Worm (Caenorhabditis elegans) whole organism, L4 larva: ENCODE results near the gene R05H5.4.
A peak's percentile ranks its signal among the peaks of the same experiment; 100 is the strongest.

Experiments used
- F10B5.3 ChIP-seq: sonication (generic microtip); optimal IDR thresholded peaks from 2 replicates; lab custom pipeline; 2016; ENCODE audit warnings: mild to moderate bottlenecking, missing genetic modification characterization, missing compliant biosample characterization
- F37D6.2 ChIP-seq: sonication (generic microtip); optimal IDR thresholded peaks from 2 replicates; lab custom pipeline; 2016; ENCODE audit warnings: mild to moderate bottlenecking, missing genetic modification characterization, missing compliant biosample characterization
- F44E2.7 ChIP-seq: fragments of 200-800 bp; sonication (Bioruptor generic); IDR thresholded peaks from 2 replicates; pipeline ENCODE4 v2.1.2; 2022; ENCODE audit warnings: missing genetic modification characterization, missing compliant biosample characterization
- F49E8.2 ChIP-seq: sonication (generic microtip); optimal IDR thresholded peaks from 2 replicates; lab custom pipeline; 2016; ENCODE audit warnings: missing compliant biosample characterization, mild to moderate bottlenecking, missing genetic modification characterization, borderline replicate concordance
- Y105C5A.15 ChIP-seq: fragments of 200-800 bp; sonication (Bioruptor generic); IDR thresholded peaks from 2 replicates; pipeline ENCODE4 v1.3.6; 2022; ENCODE audit warnings: missing genetic modification characterization, missing compliant biosample characterization
- Y75B8A.6 ChIP-seq: fragments of 200-800 bp; sonication (Bioruptor generic); IDR thresholded peaks from 2 replicates; pipeline ENCODE4 v1.3.6; 2022; ENCODE audit warnings: missing genetic modification reagents, missing genetic modification characterization, missing compliant biosample characterization
- ZK337.2 ChIP-seq: fragments of 200-800 bp; sonication (Bioruptor generic); IDR thresholded peaks from 2 replicates; pipeline ENCODE4 v1.3.6; 2022; ENCODE audit warnings: missing genetic modification reagents, missing genetic modification characterization, missing compliant biosample characterization
- ZK546.5 ChIP-seq, 2 experiments: sonication (generic microtip); optimal IDR thresholded peaks; 2 replicates each; lab custom pipeline; 2017; ENCODE audit warnings: missing biosample characterization in 2 of 2, missing genetic modification characterization in 2 of 2
- aha-1 ChIP-seq: fragments of 150-350 bp; peaks from one replicate; lab custom pipeline; 2014; ENCODE audit warnings: missing biosample characterization, missing genetic modification characterization
- aly-2 ChIP-seq: sonication (generic microtip); optimal IDR thresholded peaks from 2 replicates; lab custom pipeline; 2018; ENCODE audit warnings: missing biosample characterization, missing genetic modification characterization
- arid-1 ChIP-seq: fragments of 200-800 bp; sonication (Bioruptor generic); conservative IDR thresholded peaks from 2 replicates; pipeline ENCODE4 v1.3.6; 2022; ENCODE audit warnings: missing genetic modification reagents, missing genetic modification characterization, missing compliant biosample characterization
- ceh-20 ChIP-seq: fragments of 200-800 bp; sonication (Bioruptor generic); IDR thresholded peaks from 2 replicates; pipeline ENCODE4 v1.3.6; 2022; ENCODE audit warnings: missing genetic modification reagents, missing genetic modification characterization, missing compliant biosample characterization
- ceh-32 ChIP-seq: sonication (generic microtip); optimal IDR thresholded peaks from 2 replicates; lab custom pipeline; 2016; ENCODE audit warnings: mild to moderate bottlenecking, missing genetic modification characterization, missing compliant biosample characterization; ENCODE audit not compliant: poor library complexity
- ceh-62 ChIP-seq: sonication (generic microtip); optimal IDR thresholded peaks from 2 replicates; lab custom pipeline; 2017; ENCODE audit warnings: missing biosample characterization, missing genetic modification characterization
- ceh-82 ChIP-seq: sonication (generic microtip); optimal IDR thresholded peaks from 2 replicates; lab custom pipeline; 2017; ENCODE audit warnings: missing biosample characterization, missing genetic modification characterization
- ces-1 ChIP-seq: fragments of 150-350 bp; sonication (generic microtip); optimal IDR thresholded peaks from 4 replicates; lab custom pipeline; 2014; ENCODE audit warnings: missing biosample characterization, missing genetic modification reagents, missing genetic modification characterization
- cey-2 ChIP-seq: sonication (generic microtip); optimal IDR thresholded peaks from 3 replicates; lab custom pipeline; 2017; ENCODE audit warnings: missing genetic modification characterization, mild to moderate bottlenecking, missing compliant biosample characterization, antibody characterized with exemption, borderline replicate concordance; ENCODE audit not compliant: insufficient read depth
- daf-19 ChIP-seq: fragments of 200-800 bp; sonication (Bioruptor generic); conservative IDR thresholded peaks from 2 replicates; pipeline ENCODE4 v1.3.6; 2022; ENCODE audit warnings: missing genetic modification characterization, missing compliant biosample characterization
- daf-8 ChIP-seq: fragments of 200-800 bp; sonication (Bioruptor generic); IDR thresholded peaks from 2 replicates; pipeline ENCODE4 v1.3.6; 2022; ENCODE audit warnings: missing genetic modification characterization, missing compliant biosample characterization
- dmd-8 ChIP-seq: fragments of 200-800 bp; sonication (Bioruptor generic); IDR thresholded peaks from 2 replicates; pipeline ENCODE4 v1.3.6; 2022; ENCODE audit warnings: missing genetic modification characterization, missing compliant biosample characterization
- dpl-1 ChIP-seq: fragments of 150-350 bp; optimal IDR thresholded peaks from 2 replicates; lab custom pipeline; 2014; ENCODE audit warnings: missing biosample characterization, missing genetic modification reagents, missing genetic modification characterization
- dve-1 ChIP-seq: sonication (generic microtip); optimal IDR thresholded peaks from 2 replicates; lab custom pipeline; 2017; ENCODE audit warnings: antibody characterized with exemption, mild to moderate bottlenecking, missing genetic modification characterization, missing compliant biosample characterization; ENCODE audit not compliant: insufficient read depth
- egl-43 ChIP-seq: fragments of 200-800 bp; sonication (Bioruptor generic); IDR thresholded peaks from 2 replicates; pipeline ENCODE4 v1.3.6; 2022; ENCODE audit warnings: missing genetic modification reagents, missing genetic modification characterization, missing compliant biosample characterization
- fkh-10 ChIP-seq: fragments of 150-350 bp; optimal IDR thresholded peaks from 2 replicates; lab custom pipeline; 2014; ENCODE audit warnings: missing biosample characterization, missing genetic modification reagents, missing genetic modification characterization
- hif-1 ChIP-seq, 2 experiments: sonication (generic microtip); optimal IDR thresholded peaks; 2 replicates each; lab custom pipeline; 2016 to 2017; ENCODE audit warnings: missing compliant biosample characterization in 2 of 2, missing genetic modification characterization in 2 of 2, missing genetic modification reagents in 2 of 2, missing genotype in 2 of 2, mild to moderate bottlenecking in 1 of 2
- hlh-30 ChIP-seq: sonication (generic microtip); optimal IDR thresholded peaks from 2 replicates; lab custom pipeline; 2017; ENCODE audit warnings: antibody characterized with exemption, mild to moderate bottlenecking, missing genetic modification characterization, missing compliant biosample characterization; ENCODE audit not compliant: insufficient read depth
- lin-1 ChIP-seq: fragments of 200-800 bp; sonication (Bioruptor generic); IDR thresholded peaks from 2 replicates; pipeline ENCODE4 v1.3.6; 2022; ENCODE audit warnings: missing genetic modification reagents, missing genetic modification characterization, missing compliant biosample characterization
- lin-29 ChIP-seq: fragments of 200-800 bp; sonication (Bioruptor generic); IDR thresholded peaks from 2 replicates; pipeline ENCODE4 v1.3.6; 2022; ENCODE audit warnings: missing genetic modification reagents, missing genetic modification characterization, missing compliant biosample characterization
- mdl-1 ChIP-seq, 2 experiments: fragments of 150-350 bp in 1 of 2; sonication (generic microtip) in 1 of 2; optimal IDR thresholded peaks; 2 replicates each; lab custom pipeline; 2014 to 2017; ENCODE audit warnings: missing biosample characterization in 2 of 2, missing genetic modification characterization in 2 of 2
- mep-1 ChIP-seq: fragments of 150-350 bp; sonication (generic microtip); optimal IDR thresholded peaks from 3 replicates; lab custom pipeline; 2014; ENCODE audit warnings: missing biosample characterization, missing genetic modification characterization
- mxl-3 ChIP-seq: fragments of 200-800 bp; sonication (Bioruptor generic); optimal IDR thresholded peaks from 2 replicates; lab custom pipeline; 2018; ENCODE audit warnings: mild to moderate bottlenecking, missing genetic modification characterization, missing compliant biosample characterization
- nhr-102 ChIP-seq: sonication (generic microtip); optimal IDR thresholded peaks from 2 replicates; lab custom pipeline; 2016; ENCODE audit warnings: mild to moderate bottlenecking, missing genetic modification characterization, moderate library complexity, missing compliant biosample characterization
- nhr-111 ChIP-seq: fragments of 200-800 bp; sonication (Bioruptor generic); optimal IDR thresholded peaks from 2 replicates; lab custom pipeline; 2018; ENCODE audit warnings: mild to moderate bottlenecking, missing genetic modification characterization, missing compliant biosample characterization
- nhr-237 ChIP-seq: sonication (generic microtip); optimal IDR thresholded peaks from 2 replicates; lab custom pipeline; 2017; ENCODE audit warnings: missing biosample characterization, missing genetic modification characterization
- nhr-42 ChIP-seq: fragments of 200-800 bp; sonication (Bioruptor generic); IDR thresholded peaks from 2 replicates; pipeline ENCODE4 v1.3.6; 2022; ENCODE audit warnings: missing genetic modification characterization, missing compliant biosample characterization
- nhr-48 ChIP-seq: sonication (generic microtip); optimal IDR thresholded peaks from 2 replicates; lab custom pipeline; 2016; ENCODE audit warnings: mild to moderate bottlenecking, missing genetic modification characterization, missing compliant biosample characterization
- nhr-77 ChIP-seq: fragments of 150-350 bp; optimal IDR thresholded peaks from 2 replicates; lab custom pipeline; 2014; ENCODE audit warnings: missing biosample characterization, missing genetic modification characterization
- php-3 ChIP-seq: fragments of 200-800 bp; sonication (Bioruptor generic); IDR thresholded peaks from 2 replicates; pipeline ENCODE4 v1.3.6; 2022; ENCODE audit warnings: missing genetic modification reagents, missing genetic modification characterization, missing compliant biosample characterization
- pqm-1 ChIP-seq: sonication (generic microtip); optimal IDR thresholded peaks from 2 replicates; lab custom pipeline; 2017; ENCODE audit warnings: missing biosample characterization, missing genetic modification characterization
- sdz-12 ChIP-seq: fragments of 200-800 bp; sonication (Bioruptor generic); optimal IDR thresholded peaks from 2 replicates; lab custom pipeline; 2018; ENCODE audit warnings: mild to moderate bottlenecking, missing genetic modification characterization, missing compliant biosample characterization
- skn-1 ChIP-seq: fragments of 150-350 bp; optimal IDR thresholded peaks from 2 replicates; lab custom pipeline; 2014; ENCODE audit warnings: missing biosample characterization, missing genetic modification characterization
- spr-1 ChIP-seq: sonication (generic microtip); optimal IDR thresholded peaks from 2 replicates; lab custom pipeline; 2016; ENCODE audit warnings: mild to moderate bottlenecking, missing genetic modification characterization, missing compliant biosample characterization
- tag-97 ChIP-seq: fragments of 200-800 bp; sonication (Bioruptor generic); IDR thresholded peaks from 2 replicates; pipeline ENCODE4 v1.3.6; 2022; ENCODE audit warnings: missing genetic modification characterization, missing compliant biosample characterization
- unc-39 ChIP-seq: sonication (generic microtip); optimal IDR thresholded peaks from 2 replicates; lab custom pipeline; 2017; ENCODE audit warnings: missing biosample characterization, missing genetic modification characterization
- unc-62 ChIP-seq, 3 experiments: fragments of 150-350 bp in 1 of 3; sonication (generic microtip); optimal IDR thresholded peaks in 2 of 3; peaks in 1 of 3; 1 replicate in 1 of 3; 2 replicates in 2 of 3; lab custom pipeline; 2014 to 2017; ENCODE audit warnings: missing biosample characterization in 3 of 3, missing genetic modification characterization in 3 of 3, missing genetic modification reagents in 3 of 3, missing genotype in 1 of 3
- vab-7 ChIP-seq: fragments of 200-800 bp; sonication (Bioruptor generic); IDR thresholded peaks from 2 replicates; pipeline ENCODE4 v1.3.6; 2022; ENCODE audit warnings: missing genetic modification reagents, missing genetic modification characterization, missing compliant biosample characterization
- zfp-3 ChIP-seq: fragments of 200-800 bp; sonication (Bioruptor generic); conservative IDR thresholded peaks from 2 replicates; pipeline ENCODE4 v1.3.6; 2022; ENCODE audit warnings: missing genetic modification reagents, missing genetic modification characterization, missing compliant biosample characterization
- zip-11 ChIP-seq: fragments of 200-800 bp; sonication (Bioruptor generic); IDR thresholded peaks from 2 replicates; pipeline ENCODE4 v1.3.6; 2022; ENCODE audit warnings: missing genetic modification characterization, missing compliant biosample characterization
- zip-2 ChIP-seq: fragments of 150-350 bp; optimal IDR thresholded peaks from 2 replicates; lab custom pipeline; 2014; ENCODE audit warnings: missing biosample characterization, missing genetic modification characterization
- ztf-11 ChIP-seq: fragments of 150-350 bp; optimal IDR thresholded peaks from 2 replicates; lab custom pipeline; 2014; ENCODE audit warnings: missing biosample characterization, missing genetic modification characterization
- ztf-7 ChIP-seq: fragments of 150-350 bp; optimal IDR thresholded peaks from 2 replicates; lab custom pipeline; 2014; ENCODE audit warnings: missing biosample characterization, missing genetic modification characterization

R05H5.4 gene

ce11 chrII:10197091-10197675 is 2.6 kb downstream of the R05H5.4 start, which contains the start of gene R05H5.3 (continued):
- TF ChIP-seq sdz-12 (GFP tag; lab: Kevin White, UChicago) (no peak), ZK546.5 (tag; optimal IDR thresholded peaks at IDR 0.05; lab: Kevin White, UChicago) (no peak), ces-1 (GFP tag; lab: Kevin White, UChicago) (peak; percentile 70), unc-39 (tag; lab: Kevin White, UChicago) (no peak), pqm-1 (tag; lab: Kevin White, UChicago) (no peak), hif-1 (tag; optimal IDR thresholded peaks at IDR 0.05; lab: Kevin White, UChicago) (peak in 1 of 2 experiments; percentile 70), php-3 (GFP tag; lab: Robert Waterston, UW) (no peak), egl-43 (GFP tag; lab: Robert Waterston, UW) (no peak), Y105C5A.15 (GFP tag; lab: Robert Waterston, UW) (no peak), lin-29 (GFP tag; lab: Robert Waterston, UW) (no peak), zfp-3 (no peak), dpl-1 (GFP tag; lab: Kevin White, UChicago) (peak; percentile 83), unc-62 (GFP tag; optimal IDR thresholded peaks at IDR 0.05 in 1 of 2; lab: Kevin White, UChicago) (no peak), unc-62 (tag; optimal IDR thresholded peaks at IDR 0.05; lab: Kevin White, UChicago) (no peak), F49E8.2 (tag; lab: Kevin White, UChicago) (no peak), skn-1 (no peak), ceh-62 (tag; lab: Kevin White, UChicago) (no peak), spr-1 (tag; lab: Kevin White, UChicago) (no peak), vab-7 (GFP tag; lab: Robert Waterston, UW) (no peak; the same call in 1 of the 2 replicates), aha-1 (tag; lab: Kevin White, UChicago) (peak; percentile 74), ceh-32 (no peak), arid-1 (GFP tag; lab: Robert Waterston, UW) (no peak), fkh-10 (GFP tag; lab: Kevin White, UChicago) (peak; percentile 71), zip-11 (GFP tag; lab: Robert Waterston, UW) (no peak), ZK337.2 (GFP tag; lab: Robert Waterston, UW) (no peak), aly-2 (tag; lab: Kevin White, UChicago) (no peak), hlh-30 (tag; lab: Kevin White, UChicago) (no peak), ztf-11 (tag; lab: Kevin White, UChicago) (no peak), nhr-42 (GFP tag; lab: Robert Waterston, UW) (no peak), F44E2.7 (GFP tag; lab: Robert Waterston, UW) (no peak), mdl-1 (tag; optimal IDR thresholded peaks at IDR 0.05; lab: Kevin White, UChicago) (no peak), nhr-111 (GFP tag; lab: Kevin White, UChicago) (no peak), tag-97 (no peak), dmd-8 (GFP tag; lab: Robert Waterston, UW) (no peak), mxl-3 (GFP tag; lab: Kevin White, UChicago) (no peak), F10B5.3 (tag; lab: Kevin White, UChicago) (no peak), lin-1 (GFP tag; lab: Robert Waterston, UW) (no peak), ceh-82 (tag; lab: Kevin White, UChicago) (no peak), nhr-48 (tag; lab: Kevin White, UChicago) (no peak), zip-2 (no peak), nhr-237 (no peak), nhr-102 (tag; lab: Kevin White, UChicago) (no peak), F37D6.2 (tag; lab: Kevin White, UChicago) (no peak), dve-1 (no peak), nhr-77 (peak; percentile 63), mep-1 (tag; lab: Kevin White, UChicago) (no peak), Y75B8A.6 (GFP tag; lab: Robert Waterston, UW) (no peak), daf-8 (GFP tag; lab: Robert Waterston, UW) (no peak), cey-2 (no peak), ztf-7 (tag; lab: Kevin White, UChicago) (no peak), daf-19 (no peak), ceh-20 (no peak)
